Fruit fly (Drosophila melanogaster): Measurements from ENCODE around the gene CG43155.

The CG43155 gene

DNA sequence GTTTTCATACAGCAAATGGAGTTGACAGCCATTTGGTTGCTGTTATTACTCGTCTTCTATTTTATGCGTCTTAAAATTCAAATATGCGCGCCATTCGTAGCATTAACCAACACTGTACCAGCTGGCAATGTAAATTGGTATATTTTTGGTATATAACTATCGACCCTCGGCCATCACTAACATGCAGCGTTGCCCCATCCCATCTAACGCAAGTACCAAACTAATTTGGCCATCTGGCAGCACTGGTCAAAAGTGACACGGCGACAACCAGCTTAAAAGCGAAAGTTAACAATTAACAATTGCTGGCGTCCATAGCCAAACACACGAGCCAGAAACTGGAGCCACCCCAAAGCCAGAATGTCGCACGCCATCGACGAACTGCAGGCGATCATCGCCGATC, 23.7 kb downstream of the CG43155 start, which contains the start of gene Uba5 (continued):
- TF ChIP-seq CG33213 (GFP tag; optimal IDR thresholded peaks at IDR 0.05) (peak; percentile 27), CG9797 (GFP tag; optimal IDR thresholded peaks at IDR 0.05) (peak; percentile 55), Hr39 (optimal IDR thresholded peaks at IDR 0.05) (no peak), ind (GFP tag; optimal IDR thresholded peaks at IDR 0.05) (no peak), CG11696 (GFP tag; IDR thresholded peaks at IDR 0.05) (no peak), unc-4 (GFP tag; IDR thresholded peaks at IDR 0.05; ENCODE audit: partially characterized antibody) (peak; percentile 49), zen (tag; optimal IDR thresholded peaks at IDR 0.05) (no peak), grau (tag; optimal IDR thresholded peaks at IDR 0.05) (no peak), ftz-f1 (GFP tag; optimal IDR thresholded peaks at IDR 0.05) (no peak), ato (GFP tag; IDR thresholded peaks at IDR 0.05; ENCODE audit: partially characterized antibody) (no peak), PHDP (tag; optimal IDR thresholded peaks at IDR 0.05) (no peak), Nf-YA (GFP tag; IDR thresholded peaks at IDR 0.05) (no peak), Sox100B (GFP tag; optimal IDR thresholded peaks at IDR 0.05) (no peak), amos (GFP tag; IDR thresholded peaks at IDR 0.05; ENCODE audit: partially characterized antibody) (peak; percentile 53; the same call in 1 of the 2 replicates), CG10209 (GFP tag; optimal IDR thresholded peaks at IDR 0.05) (no peak), sob (GFP tag; IDR thresholded peaks at IDR 0.05) (0 out of 2 replicates have a peak, but pooled peaks have one; percentile 22), ash1 (GFP tag; optimal IDR thresholded peaks at IDR 0.05) (no peak), Dref (GFP tag; IDR thresholded peaks at IDR 0.05) (peak; percentile 73), chif (GFP tag; optimal IDR thresholded peaks at IDR 0.05) (peak in 1 of 2 experiments; percentile 2), wor (GFP tag; IDR thresholded peaks at IDR 0.05) (no peak), gce (GFP tag; IDR thresholded peaks at IDR 0.05) (no peak), btn (GFP tag; optimal IDR thresholded peaks at IDR 0.05) (no peak), CHES-1-like (GFP tag; optimal IDR thresholded peaks at IDR 0.05) (peak; percentile 30), CG14860 (GFP tag; IDR thresholded peaks at IDR 0.05; ENCODE audit: partially characterized antibody) (no peak), cas (GFP tag; IDR thresholded peaks at IDR 0.05) (no peak), CG2875 (GFP tag; optimal IDR thresholded peaks at IDR 0.05) (no peak), chm (GFP tag; IDR thresholded peaks at IDR 0.05) (no peak), CG12219 (GFP tag; optimal IDR thresholded peaks at IDR 0.05) (no peak), CG1233 (GFP tag; optimal IDR thresholded peaks at IDR 0.05) (no peak), CG4617 (GFP tag; optimal IDR thresholded peaks at IDR 0.05; ENCODE audit: borderline replicate concordance) (no peak), CG7357 (GFP tag; IDR thresholded peaks at IDR 0.05) (no peak), Sry-β (GFP tag; optimal IDR thresholded peaks at IDR 0.05) (no peak), CG1024 (GFP tag; IDR thresholded peaks at IDR 0.05) (no peak), CG4404 (GFP tag; IDR thresholded peaks at IDR 0.05) (no peak), CG12071 (GFP tag; optimal IDR thresholded peaks at IDR 0.05) (no peak), Dll (GFP tag; IDR thresholded peaks at IDR 0.05; ENCODE audit: partially characterized antibody) (peak; percentile 50; the same call in 1 of the 4 replicates), Optix (GFP tag; IDR thresholded peaks at IDR 0.05) (no peak), CG4707 (GFP tag; optimal IDR thresholded peaks at IDR 0.05) (no peak), Xbp1 (GFP tag; optimal IDR thresholded peaks at IDR 0.05) (no peak), NFAT (GFP tag; IDR thresholded peaks at IDR 0.05) (no peak), sd (tag; optimal IDR thresholded peaks at IDR 0.05) (no peak), jumu (GFP tag; optimal IDR thresholded peaks at IDR 0.05) (no peak), CG16813 (GFP tag; IDR thresholded peaks at IDR 0.05; ENCODE audit: partially characterized antibody) (peak; percentile 39; the same call in 2 of the 3 replicates), nmo (GFP tag; optimal IDR thresholded peaks at IDR 0.05) (peak; percentile 9), pho (GFP tag; optimal IDR thresholded peaks at IDR 0.05) (no peak), luna (GFP tag; optimal IDR thresholded peaks at IDR 0.05) (no peak), TFAM (GFP tag; optimal IDR thresholded peaks at IDR 0.05) (no peak), pfk (GFP tag; optimal IDR thresholded peaks at IDR 0.05) (no peak), gem (tag; optimal IDR thresholded peaks at IDR 0.05) (no peak), CG17912 (GFP tag; optimal IDR thresholded peaks at IDR 0.05) (no peak), CG42726 (GFP tag; IDR thresholded peaks at IDR 0.05; ENCODE audit: partially characterized antibody) (peak; percentile 33; the same call in 1 of the 2 replicates)
